Worm (Caenorhabditis elegans): ENCODE data around the gene bbln-1.

The bbln-1 gene

ce11 chrX:3184649-3185048, 32.4 kb upstream of the bbln-1 start:
- TF ChIP-seq nhr-12 (tag; optimal IDR thresholded peaks at IDR 0.05) (no peak), ces-1 (GFP tag; optimal IDR thresholded peaks at IDR 0.05) (peak; percentile 54)

DNA sequence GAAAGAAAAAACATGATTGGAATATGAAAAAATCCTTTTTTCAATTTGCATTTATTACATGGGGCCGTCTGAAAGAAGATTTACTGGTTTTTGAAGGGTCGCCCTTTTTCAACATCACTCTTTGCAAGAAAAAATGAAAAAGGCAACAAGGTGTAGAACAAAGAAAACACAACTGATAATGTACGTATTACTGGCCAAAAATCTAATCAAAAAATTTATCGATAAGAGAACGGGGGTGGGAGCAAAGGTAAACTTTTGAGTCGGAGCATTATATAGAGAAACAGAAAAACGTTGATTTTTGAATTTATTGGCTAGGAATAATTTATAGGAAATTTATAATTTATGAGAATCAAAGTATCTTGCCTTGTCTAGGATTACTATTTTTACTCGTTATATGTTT, 29.6 kb upstream of the bbln-1 start:
- TF ChIP-seq nhr-12 (tag; optimal IDR thresholded peaks at IDR 0.05) (no peak), bed-3 (GFP tag; optimal IDR thresholded peaks at IDR 0.05) (no peak), ceh-43 (GFP tag; optimal IDR thresholded peaks at IDR 0.05) (no peak), drap-1 (GFP tag; optimal IDR thresholded peaks at IDR 0.05) (no peak), hlh-1 (tag; optimal IDR thresholded peaks at IDR 0.05) (no peak), ham-2 (GFP tag; optimal IDR thresholded peaks at IDR 0.05) (no peak), ztf-11 (tag; optimal IDR thresholded peaks at IDR 0.05) (no peak), sptf-1 (tag; optimal IDR thresholded peaks at IDR 0.05) (no peak), mep-1 (tag; optimal IDR thresholded peaks at IDR 0.05) (no peak), lin-32 (GFP tag; optimal IDR thresholded peaks at IDR 0.05) (no peak), ceh-39 (tag; optimal IDR thresholded peaks at IDR 0.05) (no peak), elt-1 (tag; optimal IDR thresholded peaks at IDR 0.05; ENCODE audit: borderline replicate concordance, insufficient read depth) (no peak), lsy-2 (tag; optimal IDR thresholded peaks at IDR 0.05) (no peak), lin-13 (tag; optimal IDR thresholded peaks at IDR 0.05) (no peak), pha-4 (tag; optimal IDR thresholded peaks at IDR 0.05) (no peak), unc-39 (tag; optimal IDR thresholded peaks at IDR 0.05) (no peak)

DNA sequence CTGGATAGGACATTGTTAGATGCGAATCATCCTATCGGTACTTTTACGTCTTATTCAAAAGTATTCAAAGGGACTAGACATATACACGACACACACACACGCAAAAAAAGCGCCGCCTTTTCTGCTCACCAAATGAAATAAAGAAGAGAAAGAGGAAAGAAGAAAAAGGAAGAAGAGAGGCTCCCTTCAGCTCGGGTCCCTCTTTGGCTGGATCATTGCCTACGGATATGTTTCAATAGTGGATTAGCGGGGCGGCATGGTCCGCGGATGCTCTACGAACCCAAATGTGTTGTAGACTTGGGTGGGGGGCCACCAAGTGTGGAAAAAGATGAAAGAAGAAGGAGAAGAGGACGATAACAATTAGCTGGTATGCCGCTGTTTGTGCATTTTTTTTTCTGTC, 29.1 kb upstream of the bbln-1 start:
- TF ChIP-seq tbx-8 (GFP tag; optimal IDR thresholded peaks at IDR 0.05) (no peak), ces-1 (GFP tag; optimal IDR thresholded peaks at IDR 0.05) (peak; percentile 87)

DNA sequence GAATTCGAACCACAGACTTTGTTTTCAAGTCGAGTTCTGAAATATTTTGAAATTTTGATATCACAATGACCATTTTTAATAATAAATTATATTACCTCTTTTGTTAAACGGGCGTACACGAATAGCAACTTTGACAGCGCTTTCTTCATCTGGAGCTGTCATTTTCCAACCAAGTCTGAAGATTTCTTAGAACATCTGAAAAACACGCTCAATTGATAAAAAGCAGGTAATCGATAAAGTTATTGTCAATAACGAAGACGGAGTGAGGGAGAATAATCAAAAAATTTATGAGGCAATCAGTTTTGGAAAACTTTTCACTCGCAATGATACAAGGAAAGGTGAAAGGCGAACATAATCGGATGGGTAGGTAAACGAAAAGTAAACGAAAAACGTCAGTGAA, 26.2 kb upstream of the bbln-1 start, which contains the start of gene klp-4:
TSS of gene klp-4 (minus strand) at position 201 of the 400 bp plus-strand sequence.
- TF ChIP-seq blmp-1 (tag; optimal IDR thresholded peaks at IDR 0.05) (no peak), mls-2 (tag; optimal IDR thresholded peaks at IDR 0.05) (no peak), mep-1 (tag; optimal IDR thresholded peaks at IDR 0.05) (no peak), hlh-1 (tag; optimal IDR thresholded peaks at IDR 0.05) (no peak), cnd-1 (tag; optimal IDR thresholded peaks at IDR 0.05) (no peak), unc-39 (tag; optimal IDR thresholded peaks at IDR 0.05) (no peak)

ce11 chrX:3176728-3177127, 24.5 kb upstream of the bbln-1 start:
- TF ChIP-seq cnd-1 (tag; optimal IDR thresholded peaks at IDR 0.05): no peak

ce11 chrX:3170456-3170855, 18.2 kb upstream of the bbln-1 start, which contains the start of gene C15C7.6:
C15C7.6 (minus strand) TSS chrX:3170556.
- no peak for TF ChIP-seq ztf-11 (tag; optimal IDR thresholded peaks at IDR 0.05)

DNA sequence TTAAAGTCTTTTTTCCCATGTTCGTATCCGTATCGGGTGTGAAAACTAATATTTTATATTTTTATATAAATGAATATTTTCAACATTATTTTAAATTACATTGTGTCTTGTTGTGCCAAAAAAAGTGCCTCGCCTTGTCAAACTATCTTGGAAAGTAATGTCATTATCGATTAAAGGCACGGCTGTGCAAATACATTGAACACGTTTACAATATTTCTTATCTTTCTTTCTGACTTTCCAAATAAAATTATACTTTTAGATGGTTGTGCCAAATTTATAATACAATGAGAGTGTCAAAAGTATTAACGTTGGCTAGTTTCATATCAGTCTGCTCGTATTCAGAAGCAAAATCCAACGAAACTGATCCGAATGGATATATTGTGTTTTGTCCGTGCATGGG, 13.3 kb upstream of the bbln-1 start, which contains the start of gene pfut-1:
TSS of gene pfut-1 (plus strand) at position 258 of the 400 bp plus-strand sequence.
- TF ChIP-seq sem-2 (GFP tag; optimal IDR thresholded peaks at IDR 0.05) (no peak), hlh-1 (tag; optimal IDR thresholded peaks at IDR 0.05) (no peak), M03D4.4 (tag; optimal IDR thresholded peaks at IDR 0.05) (no peak), nhr-2 (tag; optimal IDR thresholded peaks at IDR 0.05) (no peak), lsy-2 (tag; optimal IDR thresholded peaks at IDR 0.05) (no peak), ceh-43 (GFP tag; optimal IDR thresholded peaks at IDR 0.05) (no peak), ceh-39 (tag; optimal IDR thresholded peaks at IDR 0.05) (no peak), elt-1 (tag; optimal IDR thresholded peaks at IDR 0.05; ENCODE audit: borderline replicate concordance, insufficient read depth) (no peak), nhr-76 (tag; optimal IDR thresholded peaks at IDR 0.05) (no peak), unc-62 (GFP tag; optimal IDR thresholded peaks at IDR 0.05) (no peak), pha-4 (tag; optimal IDR thresholded peaks at IDR 0.05) (no peak), nhr-28 (tag; optimal IDR thresholded peaks at IDR 0.05) (no peak), elt-3 (tag; optimal IDR thresholded peaks at IDR 0.05) (no peak), sptf-1 (tag; optimal IDR thresholded peaks at IDR 0.05) (no peak), nhr-237 (tag; optimal IDR thresholded peaks at IDR 0.05) (no peak), ham-2 (GFP tag; optimal IDR thresholded peaks at IDR 0.05) (no peak), mep-1 (tag; optimal IDR thresholded peaks at IDR 0.05) (no peak), mls-2 (tag; optimal IDR thresholded peaks at IDR 0.05) (no peak), ztf-11 (tag; optimal IDR thresholded peaks at IDR 0.05) (no peak), unc-39 (tag; optimal IDR thresholded peaks at IDR 0.05) (no peak)

Measured in whole organism, mixed stage, embryonic.